Fruit fly (Drosophila melanogaster): ENCODE data around the gene CG14089.
A peak's percentile ranks its signal among the peaks of the same experiment; 100 is the strongest.

CG14089 gene

dm6 chr3L:19254715-19255428, 25.7 kb downstream of the CG14089 start, which contains the start of the genes mRpL21 and rept (continued):
- TF ChIP-seq hbn (GFP tag; IDR thresholded peaks at IDR 0.05; ENCODE audit: partially characterized antibody) (no peak), jigr1 (GFP tag; IDR thresholded peaks at IDR 0.05) (no peak), CG6683 (GFP tag; optimal IDR thresholded peaks at IDR 0.05) (no peak), CG8290 (GFP tag; optimal IDR thresholded peaks at IDR 0.05) (peak; percentile 11), CG8290 (tag; optimal IDR thresholded peaks at IDR 0.05) (peak in 1 of 2 experiments; percentile 63), CG15011 (GFP tag; optimal IDR thresholded peaks at IDR 0.05) (no peak), cas (GFP tag; IDR thresholded peaks at IDR 0.05) (no peak), al (GFP tag; IDR thresholded peaks at IDR 0.05) (peak; percentile 26; the same call in 1 of the 2 replicates), fd3F (GFP tag; optimal IDR thresholded peaks at IDR 0.05) (peak; percentile 32), sob (GFP tag; IDR thresholded peaks at IDR 0.05) (peak; percentile 60), psq (GFP tag; optimal IDR thresholded peaks at IDR 0.05) (no peak), ac (GFP tag; optimal IDR thresholded peaks at IDR 0.05) (no peak), Opbp (GFP tag; IDR thresholded peaks at IDR 0.05; ENCODE audit: partially characterized antibody) (no peak), Optix (GFP tag; IDR thresholded peaks at IDR 0.05) (no peak; the same call in 2 of the 3 replicates), inv (GFP tag; IDR thresholded peaks at IDR 0.05; ENCODE audit: partially characterized antibody) (no peak), CG12744 (GFP tag; optimal IDR thresholded peaks at IDR 0.05) (peak; percentile 65), CG12769 (tag; optimal IDR thresholded peaks at IDR 0.05) (peak; percentile 68), Trl (optimal IDR thresholded peaks at IDR 0.05) (no peak), Trl (GFP tag; optimal IDR thresholded peaks at IDR 0.05) (peak; percentile 33), Mad (GFP tag; optimal IDR thresholded peaks at IDR 0.05) (peak; percentile 42), pb (GFP tag; optimal IDR thresholded peaks at IDR 0.05) (peak; percentile 24), run (tag; optimal IDR thresholded peaks at IDR 0.05) (no peak), ind (GFP tag; optimal IDR thresholded peaks at IDR 0.05) (peak; percentile 57), Lpt (GFP tag; optimal IDR thresholded peaks at IDR 0.05) (no peak), HLH3B (GFP tag; IDR thresholded peaks at IDR 0.05) (no peak; the same call in 1 of the 2 replicates), CG17385 (GFP tag; optimal IDR thresholded peaks at IDR 0.05) (peak; percentile 52), CG11398 (GFP tag; optimal IDR thresholded peaks at IDR 0.05) (peak; percentile 16), Xbp1 (GFP tag; optimal IDR thresholded peaks at IDR 0.05) (peak; percentile 48), CG34422 (GFP tag; IDR thresholded peaks at IDR 0.05) (peak; percentile 59; the same call in 1 of the 3 replicates), Hmr (GFP tag; optimal IDR thresholded peaks at IDR 0.05) (peak; percentile 73), odd (GFP tag; optimal IDR thresholded peaks at IDR 0.05) (peak; percentile 50), NK7.1 (GFP tag; optimal IDR thresholded peaks at IDR 0.05) (peak; percentile 15), tup (GFP tag; optimal IDR thresholded peaks at IDR 0.05) (peak; percentile 30), E2f1 (GFP tag; IDR thresholded peaks at IDR 0.05) (peak; percentile 33; the same call in 1 of the 2 replicates), toy (GFP tag; IDR thresholded peaks at IDR 0.05) (no peak), chif (GFP tag; optimal IDR thresholded peaks at IDR 0.05) (peak in 1 of 2 experiments; percentile 4), Hr39 (optimal IDR thresholded peaks at IDR 0.05) (no peak), fd102C (GFP tag; optimal IDR thresholded peaks at IDR 0.05) (no peak), Side (GFP tag; optimal IDR thresholded peaks at IDR 0.05) (peak; percentile 61), CG17186 (GFP tag; optimal IDR thresholded peaks at IDR 0.05) (peak; percentile 97), CG30020 (tag; optimal IDR thresholded peaks at IDR 0.05) (peak; percentile 53), CG32772 (GFP tag; IDR thresholded peaks at IDR 0.05) (no peak), caup (GFP tag; optimal IDR thresholded peaks at IDR 0.05; ENCODE audit: severe bottlenecking) (peak; percentile 63), jing (GFP tag; optimal IDR thresholded peaks at IDR 0.05) (no peak), gce (GFP tag; IDR thresholded peaks at IDR 0.05) (no peak), CG2199 (GFP tag; IDR thresholded peaks at IDR 0.05) (no peak), Spps (tag; optimal IDR thresholded peaks at IDR 0.05) (no peak), Oaz (GFP tag; IDR thresholded peaks at IDR 0.05) (no peak), cg (GFP tag; optimal IDR thresholded peaks at IDR 0.05) (no peak), CG5953 (GFP tag; IDR thresholded peaks at IDR 0.05) (no peak), zfh1 (GFP tag; IDR thresholded peaks at IDR 0.05) (no peak)
